Worm (Caenorhabditis elegans) whole organism, midembryonic: ENCODE measurements around the gene T16A1.4.

Source experiments
- T22C8.4 ChIP-seq: fragments of 200-800 bp; sonication (Bioruptor generic); IDR thresholded peaks from 2 replicates; pipeline ENCODE4 v1.3.6; 2022; ENCODE audit warnings: missing genetic modification characterization, missing compliant biosample characterization
- cog-1 ChIP-seq: sonication (generic microtip); optimal IDR thresholded peaks from 2 replicates; lab custom pipeline; 2016; ENCODE audit warnings: missing genetic modification characterization, missing compliant biosample characterization
- flt-1 ChIP-seq: fragments of 200-800 bp; sonication (Bioruptor generic); IDR thresholded peaks from 2 replicates; pipeline ENCODE4 v1.3.6; 2022; ENCODE audit warnings: missing genetic modification characterization, missing compliant biosample characterization
- klf-2 ChIP-seq: fragments of 200-800 bp; sonication (Bioruptor generic); conservative IDR thresholded peaks from 2 replicates; pipeline ENCODE4 v1.3.6; 2022; ENCODE audit warnings: missing genetic modification reagents, missing genetic modification characterization, missing compliant biosample characterization
- med-1 ChIP-seq: sonication (generic microtip); optimal IDR thresholded peaks from 2 replicates; lab custom pipeline; 2017; ENCODE audit warnings: missing genetic modification characterization, mild to moderate bottlenecking, missing compliant biosample characterization, antibody characterized with exemption, missing genetic modification reagents; ENCODE audit not compliant: insufficient read depth
- ref-1 ChIP-seq: fragments of 200-800 bp; sonication (Bioruptor generic); conservative IDR thresholded peaks from 2 replicates; pipeline ENCODE4 v1.3.6; 2022; ENCODE audit warnings: missing genetic modification reagents, missing genetic modification characterization, missing compliant biosample characterization
- tab-1 ChIP-seq: fragments of 200-800 bp; sonication (Bioruptor generic); IDR thresholded peaks from 2 replicates; pipeline ENCODE4 v1.3.6; 2022; ENCODE audit warnings: missing genetic modification characterization, missing compliant biosample characterization
- ztf-23 ChIP-seq: fragments of 200-800 bp; sonication (Bioruptor generic); IDR thresholded peaks from 2 replicates; pipeline ENCODE4 v1.3.6; 2022; ENCODE audit warnings: missing genetic modification reagents, missing genetic modification characterization, missing compliant biosample characterization
- ztf-29 ChIP-seq: fragments of 200-800 bp; sonication (Bioruptor generic); IDR thresholded peaks from 2 replicates; pipeline ENCODE4 v1.3.6; 2022; ENCODE audit warnings: missing genetic modification reagents, missing genetic modification characterization, missing compliant biosample characterization

DNA sequence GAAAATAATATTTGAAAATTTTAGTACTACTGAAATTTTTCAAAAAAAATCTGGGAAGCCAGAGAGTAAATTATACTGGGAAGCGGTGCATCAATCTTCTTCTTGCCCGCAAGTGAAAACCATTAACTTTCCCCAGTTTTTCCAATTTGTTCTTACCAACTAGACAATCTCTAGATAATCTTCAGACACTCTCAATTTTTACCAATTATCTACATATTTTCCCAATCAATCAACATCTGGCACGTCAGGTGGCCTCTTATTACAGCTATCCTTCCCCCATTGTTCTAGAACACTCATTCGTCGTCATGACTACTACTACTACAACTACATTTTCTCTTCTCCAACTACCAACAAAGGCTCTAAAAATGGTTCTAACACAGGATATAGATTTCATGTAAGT lies 16.9 kb upstream of the T16A1.4 start, which contains the start of gene fbxb-6:
- TF ChIP-seq klf-2 (GFP tag; lab: Robert Waterston, UW), result no peak
- no peak for TF ChIP-seq cog-1
- no peak for TF ChIP-seq ztf-29 (GFP tag; lab: Robert Waterston, UW)
- TF ChIP-seq ref-1 (GFP tag; lab: Robert Waterston, UW), result no peak
- TF ChIP-seq flt-1 (GFP tag; lab: Robert Waterston, UW), result no peak
- TF ChIP-seq T22C8.4, result no peak
- TF ChIP-seq med-1 (GFP tag; lab: Kevin White, UChicago), result no peak
- no peak for TF ChIP-seq ztf-23 (GFP tag; lab: Robert Waterston, UW)
- TF ChIP-seq tab-1, result no peak
